Fruit fly (Drosophila melanogaster): ENCODE measurements around the gene tai.

tai gene

DNA sequence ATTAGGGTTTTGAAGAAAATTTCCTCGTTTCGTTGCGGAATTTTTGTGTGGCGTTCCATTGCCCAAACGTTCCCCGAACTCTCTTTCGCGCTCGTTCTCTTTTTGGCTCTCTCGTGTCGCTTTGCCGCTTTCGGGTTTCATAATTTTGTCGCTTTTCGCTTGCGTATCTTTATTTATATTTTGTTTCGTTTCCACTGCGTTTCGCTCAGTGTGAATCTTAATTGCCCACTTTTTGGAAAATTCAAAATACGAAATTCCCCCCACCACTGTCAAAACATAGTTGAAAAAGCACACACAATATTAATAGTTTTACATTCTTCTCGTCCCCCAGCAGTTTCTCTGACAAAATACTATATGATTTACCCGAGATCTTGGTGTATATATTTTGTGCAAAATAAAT is 10.2 kb downstream of the tai start:
- peak; percentile 81 for TF ChIP-seq CG17801 (GFP tag; optimal IDR thresholded peaks at IDR 0.05; ENCODE audit: partially characterized antibody)

dm6 chr2L:9178445-9179122 is 12.0 kb downstream of the tai start:
- TF ChIP-seq CG17801 (GFP tag; optimal IDR thresholded peaks at IDR 0.05; ENCODE audit: partially characterized antibody): no peak

- no peak for TF ChIP-seq CG17801 (GFP tag; optimal IDR thresholded peaks at IDR 0.05; ENCODE audit: partially characterized antibody)
Measured at dm6 chr2L:9179285-9179684, 12.7 kb downstream of the tai start.

- TF ChIP-seq CG17801 (GFP tag; optimal IDR thresholded peaks at IDR 0.05; ENCODE audit: partially characterized antibody): no peak
Measured at dm6 chr2L:9181674-9182073, 15.1 kb downstream of the tai start.

dm6 chr2L:9182504-9182928 is 15.9 kb downstream of the tai start:
- no peak for TF ChIP-seq CG17801 (GFP tag; optimal IDR thresholded peaks at IDR 0.05; ENCODE audit: partially characterized antibody)

- no peak for TF ChIP-seq CG17801 (GFP tag; optimal IDR thresholded peaks at IDR 0.05; ENCODE audit: partially characterized antibody)
Measured at dm6 chr2L:9187524-9187923, 20.9 kb downstream of the tai start.

DNA sequence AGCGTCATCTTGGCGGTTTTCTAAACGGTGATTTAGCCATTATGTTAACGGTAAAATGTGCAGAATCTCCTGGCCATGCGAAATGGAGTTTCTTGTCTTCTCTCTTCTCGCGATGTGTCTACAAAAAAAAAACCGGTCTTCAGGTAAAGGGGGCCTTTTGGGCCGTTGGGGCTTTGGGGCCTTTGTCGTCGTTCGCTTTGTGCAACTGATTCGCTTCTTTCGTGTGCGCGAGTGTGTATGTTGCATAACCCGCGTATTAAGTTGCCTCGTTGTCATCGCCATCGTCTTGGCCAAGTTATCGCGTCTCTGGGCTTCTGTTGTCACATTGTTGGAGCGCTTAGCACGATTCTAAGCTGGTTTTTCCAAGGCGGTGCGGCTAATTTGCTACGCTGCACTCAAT is 22.3 kb downstream of the tai start:
- no peak for TF ChIP-seq CG17801 (GFP tag; optimal IDR thresholded peaks at IDR 0.05; ENCODE audit: partially characterized antibody)

DNA sequence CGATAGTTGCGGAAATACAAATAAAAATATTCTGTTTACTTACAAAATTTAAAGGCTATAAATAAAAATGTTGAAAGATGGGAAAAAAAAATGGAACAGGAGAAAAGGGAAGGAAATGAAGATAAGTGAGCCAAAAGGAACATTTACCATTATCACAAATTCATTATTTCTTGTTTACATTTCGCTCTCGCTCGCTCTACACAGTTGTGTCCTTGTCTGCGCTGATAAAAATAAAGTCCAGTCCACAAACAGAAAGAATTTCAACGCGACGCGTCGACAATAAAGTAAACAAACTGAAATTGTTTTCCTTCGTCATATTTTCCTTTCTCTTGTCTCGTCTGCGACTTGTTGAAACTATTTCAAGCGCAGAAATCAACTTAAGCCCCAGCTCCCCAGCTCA is 22.7 kb downstream of the tai start:
- no peak for TF ChIP-seq CG17801 (GFP tag; optimal IDR thresholded peaks at IDR 0.05; ENCODE audit: partially characterized antibody)

DNA sequence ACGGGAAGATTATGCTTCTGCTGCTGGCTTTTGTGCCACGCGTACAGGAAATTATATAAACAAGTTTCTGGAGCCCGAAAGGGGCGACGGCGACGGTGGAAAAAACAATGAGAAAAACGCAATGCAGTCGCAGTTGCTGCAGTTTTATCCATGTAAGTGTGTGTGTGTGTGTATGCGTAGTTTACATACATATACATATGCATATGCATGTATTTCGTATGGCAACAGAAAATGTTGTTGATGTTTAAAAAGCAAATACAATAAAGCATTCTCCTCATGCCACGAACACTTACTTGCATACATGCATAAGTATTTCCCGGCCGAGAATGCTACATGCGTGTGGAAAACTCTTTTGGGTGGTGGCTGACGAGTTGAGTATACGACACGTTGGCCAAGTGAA is 23.7 kb downstream of the tai start:
- no peak for TF ChIP-seq CG17801 (GFP tag; optimal IDR thresholded peaks at IDR 0.05; ENCODE audit: partially characterized antibody)

DNA sequence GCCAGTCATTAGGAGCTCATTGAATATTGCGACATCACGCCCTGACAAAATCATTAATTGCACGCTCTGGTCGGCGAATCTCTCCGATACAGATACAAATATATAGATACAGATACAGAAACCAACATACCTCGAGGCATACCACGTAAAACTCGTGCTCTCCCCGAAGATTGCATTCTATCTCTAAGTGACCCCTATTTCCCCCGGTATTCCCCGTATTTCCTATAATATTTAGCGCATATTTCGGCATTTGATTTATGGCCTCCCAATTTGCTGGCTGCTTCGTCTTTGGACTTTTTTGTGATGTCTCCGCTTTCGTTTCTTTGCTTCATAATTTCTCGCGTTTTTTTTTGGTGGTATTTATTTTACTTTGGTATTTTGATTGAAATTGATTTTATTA is 25.7 kb downstream of the tai start:
- no peak for TF ChIP-seq CG17801 (GFP tag; optimal IDR thresholded peaks at IDR 0.05; ENCODE audit: partially characterized antibody)

dm6 chr2L:9193672-9194071 is 27.1 kb downstream of the tai start:
- TF ChIP-seq CG17801 (GFP tag; optimal IDR thresholded peaks at IDR 0.05; ENCODE audit: partially characterized antibody): no peak

- TF ChIP-seq CG17801 (GFP tag; optimal IDR thresholded peaks at IDR 0.05; ENCODE audit: partially characterized antibody): no peak
Measured at dm6 chr2L:9194663-9195062, 28.1 kb downstream of the tai start.

DNA sequence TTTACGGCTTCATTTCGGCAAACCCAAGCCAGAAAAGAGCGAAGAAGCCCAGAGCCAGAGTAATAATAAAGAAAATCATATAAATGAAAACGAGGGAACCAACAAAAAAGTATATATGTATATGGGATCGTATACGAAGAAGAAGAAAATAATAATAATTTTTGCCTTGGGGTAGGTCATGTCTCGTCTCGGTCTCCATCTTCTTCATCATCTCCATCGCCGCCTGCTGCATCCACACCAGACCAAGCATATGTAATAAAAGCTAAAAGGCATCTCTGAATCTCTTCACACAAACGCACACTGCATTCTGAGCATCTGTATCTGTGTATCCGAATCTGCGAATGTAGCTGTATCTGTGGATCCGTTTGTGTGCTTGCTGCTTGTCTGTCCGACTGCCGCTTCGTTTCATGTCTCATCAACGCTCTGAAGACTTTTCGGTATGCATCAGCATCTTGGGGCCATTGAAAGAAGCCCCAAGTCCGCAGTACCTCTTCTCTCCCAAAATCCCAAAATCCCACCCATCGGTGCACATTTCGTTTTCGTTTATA is 31.8 kb downstream of the tai start:
- TF ChIP-seq CG17801 (GFP tag; optimal IDR thresholded peaks at IDR 0.05; ENCODE audit: partially characterized antibody): no peak

DNA sequence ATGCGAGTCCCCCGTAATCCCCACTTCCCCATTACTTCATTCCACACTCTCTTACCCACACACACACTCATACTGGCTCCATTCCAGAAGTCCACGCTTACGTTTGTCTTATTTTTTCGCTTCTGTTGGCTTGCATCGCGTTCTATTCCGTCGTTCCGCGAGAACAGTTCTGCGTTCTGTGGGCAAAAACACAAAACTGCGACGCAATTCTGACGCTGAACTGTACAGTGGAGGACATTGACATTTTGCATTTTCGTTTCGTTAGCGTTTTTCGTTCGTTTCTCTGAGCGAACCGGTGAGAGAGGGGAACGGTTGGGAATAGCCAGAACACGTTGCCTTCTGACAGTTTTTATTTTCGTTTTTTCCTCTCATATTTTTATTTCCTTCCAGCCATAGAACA is 36.8 kb downstream of the tai start:
- peak; percentile 71 for TF ChIP-seq CG17801 (GFP tag; optimal IDR thresholded peaks at IDR 0.05; ENCODE audit: partially characterized antibody)

- peak; percentile 97 for TF ChIP-seq CG17801 (GFP tag; optimal IDR thresholded peaks at IDR 0.05; ENCODE audit: partially characterized antibody)
Measured at dm6 chr2L:9205133-9205615, 38.6 kb downstream of the tai start.

DNA sequence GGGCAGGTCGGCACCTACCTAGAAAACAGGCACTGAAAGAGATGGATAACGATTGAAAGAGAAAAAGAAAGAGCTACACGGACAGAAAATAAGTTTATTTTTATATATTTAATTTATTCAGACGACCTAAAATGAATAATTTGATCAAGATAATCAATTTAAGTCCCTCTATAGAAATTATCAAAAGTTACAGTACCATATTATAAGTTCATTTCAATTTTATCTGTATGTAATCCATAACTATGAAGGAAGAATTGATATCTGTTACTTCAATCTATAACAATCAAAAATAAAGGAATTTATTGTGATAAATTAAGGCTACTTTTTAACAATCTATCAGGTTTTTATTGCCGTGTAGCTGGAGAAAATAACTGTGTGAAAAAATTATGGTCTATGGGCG is 39.8 kb downstream of the tai start:
- TF ChIP-seq CG17801 (GFP tag; optimal IDR thresholded peaks at IDR 0.05; ENCODE audit: partially characterized antibody): no peak

dm6 chr2L:9207133-9207532 is 40.6 kb downstream of the tai start:
- no peak for TF ChIP-seq CG17801 (GFP tag; optimal IDR thresholded peaks at IDR 0.05; ENCODE audit: partially characterized antibody)

Data from ovary, adult (tissue).